Worm (Caenorhabditis elegans) whole organism, L3 larva: ENCODE data around the gene T24G10.2.

Source experiments
- R02D3.7 ChIP-seq: fragments of 150-350 bp; optimal IDR thresholded peaks from 2 replicates; lab custom pipeline; 2014; ENCODE audit warnings: missing biosample characterization, missing genetic modification characterization
- ZK546.5 ChIP-seq: sonication (generic microtip); optimal IDR thresholded peaks from 2 replicates; lab custom pipeline; 2017; ENCODE audit warnings: missing biosample characterization, missing genetic modification characterization
- aly-2 ChIP-seq: fragments of 150-350 bp; optimal IDR thresholded peaks from 2 replicates; lab custom pipeline; 2014; ENCODE audit warnings: missing biosample characterization, missing genetic modification characterization
- ama-1 ChIP-seq: fragments of 150-350 bp; optimal IDR thresholded peaks from 2 replicates; lab custom pipeline; 2018
- ceh-28 ChIP-seq: fragments of 150-350 bp; optimal IDR thresholded peaks from 2 replicates; lab custom pipeline; 2014; ENCODE audit warnings: missing biosample characterization, missing genetic modification reagents, missing genetic modification characterization
- ceh-82 ChIP-seq: fragments of 150-350 bp; optimal IDR thresholded peaks from 2 replicates; lab custom pipeline; 2014; ENCODE audit warnings: missing biosample characterization, missing genetic modification characterization
- ceh-9 ChIP-seq: sonication (generic microtip); optimal IDR thresholded peaks from 2 replicates; lab custom pipeline; 2018; ENCODE audit warnings: missing biosample characterization, missing genetic modification characterization
- daf-12 ChIP-seq: fragments of 150-350 bp; optimal IDR thresholded peaks from 2 replicates; lab custom pipeline; 2014; ENCODE audit warnings: missing biosample characterization, missing genetic modification reagents, missing genetic modification characterization
- egl-5 ChIP-seq: fragments of 150-350 bp; optimal IDR thresholded peaks from 2 replicates; lab custom pipeline; 2017; ENCODE audit warnings: missing biosample characterization, missing genetic modification reagents, missing genetic modification characterization, inconsistent platforms
- elt-2 ChIP-seq: sonication (generic microtip); optimal IDR thresholded peaks from 2 replicates; lab custom pipeline; 2016; ENCODE audit warnings: missing genetic modification reagents, mild to moderate bottlenecking, missing genetic modification characterization, missing compliant biosample characterization
- eor-1 ChIP-seq, 2 experiments: fragments of 150-350 bp; optimal IDR thresholded peaks; 2 replicates each; lab custom pipeline; 2014 to 2018; ENCODE audit warnings: missing biosample characterization in 2 of 2, missing genetic modification characterization in 2 of 2
- fkh-2 ChIP-seq: fragments of 150-350 bp; optimal IDR thresholded peaks from 2 replicates; lab custom pipeline; 2014; ENCODE audit warnings: missing biosample characterization, missing genetic modification reagents, missing genetic modification characterization
- hmg-11 ChIP-seq: sonication (generic microtip); optimal IDR thresholded peaks from 2 replicates; lab custom pipeline; 2016; ENCODE audit warnings: missing genetic modification characterization, missing compliant biosample characterization
- jun-1 ChIP-seq: fragments of 150-350 bp; optimal IDR thresholded peaks from 2 replicates; lab custom pipeline; 2014; ENCODE audit warnings: missing biosample characterization, missing genetic modification reagents, missing genetic modification characterization
- lin-15B ChIP-seq: fragments of 150-350 bp; optimal IDR thresholded peaks from 2 replicates; lab custom pipeline; 2014; ENCODE audit warnings: missing biosample characterization, missing genetic modification characterization
- lin-39 ChIP-seq: fragments of 150-350 bp; optimal IDR thresholded peaks from 2 replicates; lab custom pipeline; 2018; ENCODE audit warnings: missing biosample characterization, missing genetic modification reagents, missing genetic modification characterization
- lsy-12 ChIP-seq: sonication (generic microtip); optimal IDR thresholded peaks from 2 replicates; lab custom pipeline; 2016; ENCODE audit warnings: mild to moderate bottlenecking, missing genetic modification characterization, missing compliant biosample characterization
- mml-1 ChIP-seq: fragments of 150-350 bp; sonication (generic microtip); optimal IDR thresholded peaks from 3 replicates; lab custom pipeline; 2014; ENCODE audit warnings: missing biosample characterization, missing genetic modification characterization
- nfya-1 ChIP-seq: sonication (generic microtip); optimal IDR thresholded peaks from 2 replicates; lab custom pipeline; 2017; ENCODE audit warnings: missing genetic modification characterization, mild to moderate bottlenecking, missing compliant biosample characterization, antibody characterized with exemption, moderate library complexity; ENCODE audit not compliant: insufficient read depth
- nhr-11 ChIP-seq: fragments of 150-350 bp; optimal IDR thresholded peaks from 2 replicates; lab custom pipeline; 2014; ENCODE audit warnings: missing biosample characterization, missing genetic modification characterization
- nhr-12 ChIP-seq: fragments of 150-350 bp; optimal IDR thresholded peaks from 2 replicates; lab custom pipeline; 2014; ENCODE audit warnings: missing biosample characterization, missing genetic modification characterization
- nhr-23 ChIP-seq: fragments of 150-350 bp; optimal IDR thresholded peaks from 2 replicates; lab custom pipeline; 2014; ENCODE audit warnings: missing biosample characterization, missing genetic modification reagents, missing genetic modification characterization
- nhr-237 ChIP-seq: fragments of 150-350 bp; optimal IDR thresholded peaks from 2 replicates; lab custom pipeline; 2014; ENCODE audit warnings: missing biosample characterization, missing genetic modification characterization
- nhr-25 ChIP-seq: sonication (generic microtip); optimal IDR thresholded peaks from 2 replicates; lab custom pipeline; 2017; ENCODE audit warnings: missing biosample characterization, missing genetic modification characterization
- nhr-28 ChIP-seq: fragments of 150-350 bp; optimal IDR thresholded peaks from 2 replicates; lab custom pipeline; 2014; ENCODE audit warnings: missing biosample characterization, missing genetic modification characterization
- nhr-67 ChIP-seq: fragments of 150-350 bp; optimal IDR thresholded peaks from 2 replicates; lab custom pipeline; 2014; ENCODE audit warnings: missing biosample characterization, missing genetic modification characterization
- nhr-76 ChIP-seq: fragments of 150-350 bp; sonication (generic microtip); optimal IDR thresholded peaks from 5 replicates; lab custom pipeline; 2014; ENCODE audit warnings: missing biosample characterization, missing genetic modification characterization
- pqm-1 ChIP-seq: fragments of 150-350 bp; optimal IDR thresholded peaks from 2 replicates; lab custom pipeline; 2017; ENCODE audit warnings: missing biosample characterization, missing genetic modification characterization, inconsistent platforms
- sea-2 ChIP-seq: fragments of 150-350 bp; sonication (generic microtip); optimal IDR thresholded peaks from 4 replicates; lab custom pipeline; 2014; ENCODE audit warnings: missing biosample characterization, missing genetic modification reagents, missing genetic modification characterization
- snpc-4 ChIP-seq: fragments of 150-350 bp; optimal IDR thresholded peaks from 2 replicates; lab custom pipeline; 2014; ENCODE audit warnings: missing biosample characterization, missing genetic modification characterization
- tbx-2 ChIP-seq: sonication (generic microtip); optimal IDR thresholded peaks from 2 replicates; lab custom pipeline; 2016; ENCODE audit warnings: mild to moderate bottlenecking, missing genetic modification characterization, missing compliant biosample characterization
- unc-39 ChIP-seq: sonication (generic microtip); optimal IDR thresholded peaks from 4 replicates; lab custom pipeline; 2017; ENCODE audit warnings: missing biosample characterization, missing genetic modification characterization
- zag-1 ChIP-seq: fragments of 150-350 bp; optimal IDR thresholded peaks from 2 replicates; lab custom pipeline; 2014; ENCODE audit warnings: missing biosample characterization, missing genetic modification characterization
- ztf-4 ChIP-seq: fragments of 150-350 bp; optimal IDR thresholded peaks from 2 replicates; lab custom pipeline; 2014; ENCODE audit warnings: missing biosample characterization, missing genetic modification characterization

T24G10.2 gene

DNA sequence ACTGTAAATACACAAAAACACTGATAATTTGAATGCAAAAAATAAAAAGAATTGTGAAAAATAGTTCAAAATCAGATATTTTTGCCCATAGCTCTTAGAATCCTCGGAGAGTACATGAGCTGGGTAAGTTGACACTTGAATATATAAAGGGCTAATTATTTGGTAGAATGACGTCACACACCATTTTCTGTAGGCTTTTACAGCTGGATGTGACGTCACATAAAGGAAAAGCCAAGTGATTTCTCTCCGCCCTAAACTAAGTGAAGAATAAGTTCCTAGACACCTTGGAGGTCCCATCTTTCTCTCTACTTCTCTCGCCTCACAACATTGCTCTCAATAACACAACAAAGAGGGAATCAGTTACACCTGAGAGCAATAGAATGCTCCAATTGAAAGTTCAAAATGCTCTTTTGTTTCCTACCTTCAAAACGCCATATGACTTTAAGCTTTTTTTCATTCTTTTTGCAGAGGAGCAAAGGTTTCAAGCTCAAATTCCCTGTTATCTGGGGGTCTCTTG lies 44.6 kb upstream of the T24G10.2 start, which contains the start of gene osg-1:
Gene osg-1 (plus strand): TSS at position 467 of the 517 bp plus-strand sequence.
- TF ChIP-seq unc-39 (tag; lab: Kevin White, UChicago) (no peak), ceh-28 (no peak), elt-2 (tag; lab: Kevin White, UChicago) (no peak), pqm-1 (no peak), nhr-12 (tag; lab: Kevin White, UChicago) (no peak)

DNA sequence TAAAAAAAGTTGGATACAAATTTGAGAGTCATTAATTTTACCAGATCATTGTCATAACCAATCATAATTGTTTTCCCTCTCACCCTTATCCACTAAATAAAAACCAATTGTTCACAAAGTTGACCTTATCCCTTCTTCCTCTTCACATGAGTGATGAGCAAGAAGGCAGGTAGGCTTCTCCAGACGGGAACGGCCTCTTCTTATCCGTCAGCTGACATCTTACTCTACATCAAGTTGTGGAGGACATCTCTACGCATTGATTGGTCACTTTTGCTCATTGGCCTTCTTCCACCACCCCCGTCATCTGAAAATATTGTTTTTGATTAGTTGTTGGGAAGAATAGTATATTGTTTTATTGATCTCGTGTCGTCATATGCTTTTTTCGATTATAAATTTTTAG lies 43.8 kb upstream of the T24G10.2 start:
- TF ChIP-seq nfya-1 (tag; lab: Kevin White, UChicago) (peak; percentile 54), nhr-12 (tag; lab: Kevin White, UChicago) (no peak)

- TF ChIP-seq hmg-11 (tag; lab: Kevin White, UChicago) (no peak), jun-1 (tag; lab: Kevin White, UChicago) (no peak), nhr-67 (no peak), lin-39 (tag; lab: Kevin White, UChicago) (no peak), ceh-82 (tag; lab: Kevin White, UChicago) (no peak), lsy-12 (tag; lab: Kevin White, UChicago) (no peak), pqm-1 (no peak), lin-15B (peak; percentile 12), nhr-23 (tag; lab: Kevin White, UChicago) (peak; percentile 23), aly-2 (tag; lab: Kevin White, UChicago) (no peak), nhr-28 (tag; lab: Kevin White, UChicago) (no peak), nhr-76 (tag; lab: Kevin White, UChicago) (no peak), nhr-12 (tag; lab: Kevin White, UChicago) (no peak), nfya-1 (tag; lab: Kevin White, UChicago) (peak; percentile 2)
These were observed 41.3 kb upstream of the T24G10.2 start, which contains the start of the genes R02F2.7 and R02F2.4 for ce11 chrIII:5483738-5484315. TSS of gene R02F2.7 (minus strand) at chrIII:5483773. TSS of gene R02F2.4 (plus strand) at chrIII:5484289.

DNA sequence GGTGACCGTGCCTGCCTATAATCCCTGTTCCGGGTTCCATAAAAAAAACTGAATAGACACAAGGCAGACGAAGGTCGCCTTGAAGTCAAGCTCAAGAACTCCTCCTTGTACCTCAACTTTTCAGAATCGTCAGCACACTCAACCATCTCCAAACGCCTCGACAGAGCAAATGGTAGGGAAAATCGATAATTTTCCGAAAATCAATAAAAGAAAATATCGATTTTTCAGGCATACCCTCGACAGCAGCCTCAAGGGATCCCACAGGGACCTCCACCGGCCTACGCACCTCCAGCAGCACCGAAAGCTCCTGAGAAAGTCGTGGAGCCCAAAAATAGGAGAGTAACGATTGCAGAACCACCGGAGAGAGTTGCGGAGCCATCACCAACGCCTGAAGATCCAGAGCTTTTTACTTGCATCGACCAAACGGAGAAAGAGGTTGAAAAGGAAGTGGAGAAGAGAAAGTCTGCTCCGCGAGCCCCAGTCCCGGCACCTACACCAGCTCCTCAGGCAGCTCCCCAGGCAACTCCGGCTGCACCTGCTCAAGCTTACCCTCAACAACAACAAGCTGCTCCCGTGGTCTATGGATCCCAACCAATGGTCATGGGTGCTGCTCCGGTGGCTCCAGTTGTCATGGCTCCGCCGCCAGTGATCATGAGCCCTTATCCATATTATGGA lies 37.1 kb upstream of the T24G10.2 start:
- TF ChIP-seq ceh-28, result peak; percentile 51
- TF ChIP-seq egl-5, result no peak

DNA sequence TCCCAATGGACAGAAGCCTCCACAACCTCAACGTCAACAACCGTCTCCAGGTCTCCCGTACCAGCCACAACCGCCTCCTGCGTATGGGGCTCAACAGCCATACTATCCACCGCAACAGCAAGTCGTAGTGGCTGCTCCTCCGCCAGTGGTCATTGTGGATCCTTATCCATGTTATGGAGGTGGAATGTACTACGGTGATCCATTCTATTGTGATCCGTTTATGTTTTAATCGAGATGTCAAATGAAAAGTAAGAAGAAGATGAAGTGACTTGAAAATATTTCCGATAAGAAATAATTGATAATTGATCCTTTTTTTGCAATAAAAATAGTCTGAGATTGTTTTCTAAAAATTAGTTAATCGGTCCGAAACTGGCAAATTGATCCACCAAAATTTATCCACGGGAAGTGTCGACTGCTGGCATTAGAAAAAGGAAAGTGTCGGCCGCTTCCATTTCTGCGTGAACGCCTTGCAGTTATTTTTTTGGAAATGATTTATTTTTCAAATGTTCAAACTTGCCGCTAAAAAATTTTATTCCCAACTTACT lies 36.3 kb upstream of the T24G10.2 start, which contains the start of the genes R02F2.6 and R02F2.5:
Gene R02F2.6 (minus strand): TSS at position 101 of the 545 bp plus-strand sequence.
Gene R02F2.5 (plus strand): TSS at position 495 of the 545 bp plus-strand sequence.
- TF ChIP-seq fkh-2 (tag; lab: Kevin White, UChicago) (no peak), nhr-11 (tag; lab: Kevin White, UChicago) (no peak), nhr-28 (tag; lab: Kevin White, UChicago) (no peak), ceh-82 (tag; lab: Kevin White, UChicago) (no peak), sea-2 (no peak), aly-2 (tag; lab: Kevin White, UChicago) (no peak), ZK546.5 (tag; lab: Kevin White, UChicago) (no peak), nhr-76 (tag; lab: Kevin White, UChicago) (no peak), unc-39 (tag; lab: Kevin White, UChicago) (no peak), mml-1 (tag; lab: Kevin White, UChicago) (no peak), egl-5 (no peak), ztf-4 (tag; lab: Kevin White, UChicago) (no peak), hmg-11 (tag; lab: Kevin White, UChicago) (no peak), elt-2 (tag; lab: Kevin White, UChicago) (no peak), nhr-25 (tag; lab: Kevin White, UChicago) (no peak), eor-1 (tag; optimal IDR thresholded peaks at IDR 0.05; lab: Kevin White, UChicago) (no peak), daf-12 (tag; lab: Kevin White, UChicago) (no peak)

DNA sequence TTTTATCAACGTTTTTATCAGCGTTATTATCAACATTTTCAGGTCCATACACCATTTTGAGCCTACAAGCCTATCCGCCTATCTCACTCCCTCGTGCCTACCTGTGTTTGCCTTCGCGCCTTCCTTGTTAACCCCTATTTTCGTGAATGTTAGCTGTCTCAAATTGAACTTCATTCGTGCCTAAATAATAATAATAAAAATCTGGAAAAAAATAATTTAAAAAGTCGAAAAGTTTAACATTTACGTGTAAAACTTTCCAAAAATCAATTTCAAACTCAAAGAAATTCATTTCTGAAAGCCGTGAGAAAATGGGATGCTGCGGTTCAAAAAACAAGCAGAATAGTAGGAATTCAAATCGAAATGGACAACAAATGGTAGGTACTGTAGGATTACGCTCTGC lies 35.5 kb upstream of the T24G10.2 start, which contains the start of gene R02F2.10:
Gene R02F2.10 (plus strand): TSS at position 301 of the 400 bp plus-strand sequence.
- TF ChIP-seq nhr-237 (tag; lab: Kevin White, UChicago) (no peak), ztf-4 (tag; lab: Kevin White, UChicago) (no peak), ceh-9 (tag; lab: Kevin White, UChicago) (no peak), elt-2 (tag; lab: Kevin White, UChicago) (no peak), mml-1 (tag; lab: Kevin White, UChicago) (no peak), sea-2 (no peak), nhr-28 (tag; lab: Kevin White, UChicago) (no peak), nhr-12 (tag; lab: Kevin White, UChicago) (no peak), nfya-1 (tag; lab: Kevin White, UChicago) (no peak), nhr-23 (tag; lab: Kevin White, UChicago) (no peak), tbx-2 (tag; lab: Kevin White, UChicago) (no peak), nhr-76 (tag; lab: Kevin White, UChicago) (no peak), nhr-25 (tag; lab: Kevin White, UChicago) (no peak), eor-1 (tag; optimal IDR thresholded peaks at IDR 0.05; lab: Kevin White, UChicago) (no peak), snpc-4 (no peak), ama-1 (lab: Kevin White, UChicago) (no peak), zag-1 (tag; lab: Kevin White, UChicago) (no peak), R02D3.7 (tag; lab: Kevin White, UChicago) (no peak)
